Worm (Caenorhabditis elegans) whole organism, L4/young adult: Measurements from ENCODE around the gene ctns-1.

ENCODE experiments used
- W03F9.2 ChIP-seq: fragments of 150-350 bp; optimal IDR thresholded peaks from 2 replicates; lab custom pipeline; 2014; ENCODE audit warnings: missing biosample characterization, missing genetic modification characterization
- him-1 ChIP-seq: sonication (generic microtip); optimal IDR thresholded peaks from 2 replicates; lab custom pipeline; 2016; ENCODE audit warnings: missing genotype, missing genetic modification reagents, missing genetic modification characterization, missing compliant biosample characterization

DNA sequence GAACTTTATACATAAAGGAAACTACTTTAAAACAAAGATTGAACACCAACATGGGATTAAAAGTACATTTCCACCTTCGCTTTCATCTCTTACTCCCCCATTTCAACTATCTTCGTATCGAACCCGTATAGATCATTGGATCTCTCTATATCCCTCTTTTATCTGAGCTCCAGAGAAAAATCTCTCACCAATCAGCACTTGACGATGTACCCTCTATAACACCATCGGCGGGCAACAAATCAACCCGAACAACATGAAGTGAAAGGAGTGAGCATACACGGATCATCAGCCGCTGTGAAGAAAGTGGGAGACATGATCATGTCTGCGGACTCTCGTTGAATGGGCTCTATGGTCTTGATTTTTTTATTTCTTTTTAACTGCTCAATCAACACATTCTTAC lies 19.3 kb downstream of the ctns-1 start:
- no peak for TF ChIP-seq him-1 (tag; lab: Kevin White, UChicago)
- no peak for TF ChIP-seq W03F9.2 (tag; lab: Kevin White, UChicago)
